Worm (Caenorhabditis elegans) whole organism, early embryonic: ENCODE measurements around the gene T04B2.3.

Source experiments
- B0310.2 ChIP-seq: sonication (generic microtip); optimal IDR thresholded peaks from 2 replicates; lab custom pipeline; 2016; ENCODE audit warnings: mild to moderate bottlenecking, missing genetic modification characterization, missing compliant biosample characterization
- F13C5.2 ChIP-seq: sonication (generic microtip); optimal IDR thresholded peaks from 2 replicates; lab custom pipeline; 2017; ENCODE audit warnings: mild to moderate bottlenecking, missing genetic modification characterization, inconsistent platforms, missing compliant biosample characterization
- aly-1 ChIP-seq: sonication (generic microtip); optimal IDR thresholded peaks from 2 replicates; lab custom pipeline; 2016; ENCODE audit warnings: missing genetic modification characterization, missing compliant biosample characterization
- ama-1 ChIP-seq: fragments of 150-350 bp; optimal IDR thresholded peaks from 2 replicates; lab custom pipeline; 2014
- ceh-13 ChIP-seq: fragments of 200-800 bp; sonication (Bioruptor generic); optimal IDR thresholded peaks from 2 replicates; lab custom pipeline; 2018; ENCODE audit warnings: mild to moderate bottlenecking, missing genetic modification characterization, missing compliant biosample characterization
- ceh-36 ChIP-seq: sonication (generic microtip); optimal IDR thresholded peaks from 2 replicates; lab custom pipeline; 2016; ENCODE audit warnings: missing genetic modification characterization, inconsistent platforms, missing compliant biosample characterization
- ets-7 ChIP-seq: sonication (generic microtip); optimal IDR thresholded peaks from 2 replicates; lab custom pipeline; 2016; ENCODE audit warnings: missing genotype, missing genetic modification characterization, missing compliant biosample characterization
- flt-1 ChIP-seq: fragments of 200-800 bp; sonication (Bioruptor generic); IDR thresholded peaks from 2 replicates; pipeline ENCODE4 v1.3.6; 2022; ENCODE audit warnings: missing genetic modification characterization, missing compliant biosample characterization
- hmbx-1 ChIP-seq: sonication (generic microtip); optimal IDR thresholded peaks from 2 replicates; lab custom pipeline; 2016; ENCODE audit warnings: mild to moderate bottlenecking, missing genetic modification characterization, missing compliant biosample characterization
- hmg-4 ChIP-seq: fragments of 200-800 bp; sonication (Bioruptor generic); optimal IDR thresholded peaks from 2 replicates; lab custom pipeline; 2018; ENCODE audit warnings: mild to moderate bottlenecking, missing genetic modification characterization, missing compliant biosample characterization
- hnd-1 ChIP-seq: sonication (generic microtip); optimal IDR thresholded peaks from 2 replicates; lab custom pipeline; 2016; ENCODE audit warnings: missing genetic modification characterization, missing compliant biosample characterization
- pes-1 ChIP-seq: fragments of 200-800 bp; sonication (Bioruptor generic); IDR thresholded peaks from 2 replicates; pipeline ENCODE4 v1.3.6; 2022; ENCODE audit warnings: missing genetic modification reagents, missing genetic modification characterization, missing compliant biosample characterization
- scrt-1 ChIP-seq: fragments of 200-800 bp; sonication (Bioruptor generic); IDR thresholded peaks from 2 replicates; pipeline ENCODE4 v1.3.6; 2022; ENCODE audit warnings: missing genetic modification characterization, missing compliant biosample characterization
- sea-1 ChIP-seq: fragments of 200-800 bp; sonication (Bioruptor generic); conservative IDR thresholded peaks from 2 replicates; pipeline ENCODE4 v1.3.6; 2022; ENCODE audit warnings: missing genetic modification characterization, missing compliant biosample characterization
- tbx-11 ChIP-seq: fragments of 200-800 bp; sonication (Bioruptor generic); IDR thresholded peaks from 2 replicates; pipeline ENCODE4 v1.3.6; 2022; ENCODE audit warnings: missing genetic modification characterization, missing compliant biosample characterization
- tbx-37 ChIP-seq: fragments of 200-800 bp; sonication (Bioruptor generic); conservative IDR thresholded peaks from 2 replicates; pipeline ENCODE4 v1.3.6; 2022; ENCODE audit warnings: missing genetic modification reagents, missing genetic modification characterization, missing compliant biosample characterization
- tra-4 ChIP-seq: sonication (generic microtip); optimal IDR thresholded peaks from 2 replicates; lab custom pipeline; 2017; ENCODE audit warnings: missing genetic modification characterization, missing compliant biosample characterization

Gene T04B2.3

ce11 chrIV:10036966-10037365, 10.2 kb upstream of the T04B2.3 start, which contains the start of gene F44D12.10:
Gene F44D12.10, minus strand, starts transcription at chrIV:10037066.
- no peak for TF ChIP-seq hmbx-1 (tag; lab: Kevin White, UChicago)
- no peak for TF ChIP-seq ets-7 (tag; lab: Kevin White, UChicago)
- no peak for TF ChIP-seq B0310.2 (tag; lab: Kevin White, UChicago)
- TF ChIP-seq aly-1 (tag; lab: Kevin White, UChicago): no peak
- no peak for TF ChIP-seq hmg-4 (GFP tag; lab: Kevin White, UChicago)
- no peak for TF ChIP-seq pes-1 (GFP tag; lab: Robert Waterston, UW)
- no peak for TF ChIP-seq tra-4 (tag; lab: Kevin White, UChicago)
- no peak for TF ChIP-seq sea-1 (GFP tag; lab: Robert Waterston, UW)
- no peak for TF ChIP-seq ceh-36 (tag; lab: Kevin White, UChicago)
- no peak for TF ChIP-seq scrt-1 (GFP tag; lab: Robert Waterston, UW)
- no peak for TF ChIP-seq F13C5.2 (tag; lab: Kevin White, UChicago)
- TF ChIP-seq ceh-13 (GFP tag; lab: Kevin White, UChicago): no peak

ce11 chrIV:10040803-10041202, 6.4 kb upstream of the T04B2.3 start, which contains the start of gene dhs-31:
Gene dhs-31, minus strand, starts transcription at chrIV:10040903.
- TF ChIP-seq sea-1 (GFP tag; lab: Robert Waterston, UW): no peak
- no peak for TF ChIP-seq tbx-37 (GFP tag; lab: Robert Waterston, UW)
- no peak for TF ChIP-seq ama-1 (lab: Kevin White, UChicago)
- TF ChIP-seq aly-1 (tag; lab: Kevin White, UChicago): no peak
- no peak for TF ChIP-seq tbx-11 (GFP tag; lab: Robert Waterston, UW)

- TF ChIP-seq tbx-37 (GFP tag; lab: Robert Waterston, UW) (no peak), tra-4 (tag; lab: Kevin White, UChicago) (no peak), flt-1 (no peak), ets-7 (tag; lab: Kevin White, UChicago) (no peak), hmbx-1 (tag; lab: Kevin White, UChicago) (no peak), ceh-36 (tag; lab: Kevin White, UChicago) (no peak), sea-1 (GFP tag; lab: Robert Waterston, UW) (no peak), ama-1 (lab: Kevin White, UChicago) (no peak), scrt-1 (GFP tag; lab: Robert Waterston, UW) (no peak), hnd-1 (tag; lab: Kevin White, UChicago) (no peak), B0310.2 (tag; lab: Kevin White, UChicago) (no peak), aly-1 (tag; lab: Kevin White, UChicago) (no peak), F13C5.2 (tag; lab: Kevin White, UChicago) (no peak), hmg-4 (GFP tag; lab: Kevin White, UChicago) (no peak), tbx-11 (GFP tag; lab: Robert Waterston, UW) (no peak), pes-1 (GFP tag; lab: Robert Waterston, UW) (no peak)
Observed at ce11 chrIV:10042881-10043280, 4.3 kb upstream of the T04B2.3 start, which contains the start of gene frk-1. Gene frk-1, plus strand, starts transcription at chrIV:10043181.

- TF ChIP-seq aly-1 (tag; lab: Kevin White, UChicago) (no peak), hmg-4 (GFP tag; lab: Kevin White, UChicago) (no peak), flt-1 (no peak), tbx-11 (GFP tag; lab: Robert Waterston, UW) (no peak), ama-1 (lab: Kevin White, UChicago) (no peak), hmbx-1 (tag; lab: Kevin White, UChicago) (no peak), sea-1 (GFP tag; lab: Robert Waterston, UW) (no peak), pes-1 (GFP tag; lab: Robert Waterston, UW) (no peak), ceh-13 (GFP tag; lab: Kevin White, UChicago) (no peak), F13C5.2 (tag; lab: Kevin White, UChicago) (no peak), ets-7 (tag; lab: Kevin White, UChicago) (no peak), hnd-1 (tag; lab: Kevin White, UChicago) (no peak), ceh-36 (tag; lab: Kevin White, UChicago) (no peak), scrt-1 (GFP tag; lab: Robert Waterston, UW) (no peak), tbx-37 (GFP tag; lab: Robert Waterston, UW) (no peak)
Observed at ce11 chrIV:10046005-10046404, 1.2 kb upstream of the T04B2.3 start.

DNA sequence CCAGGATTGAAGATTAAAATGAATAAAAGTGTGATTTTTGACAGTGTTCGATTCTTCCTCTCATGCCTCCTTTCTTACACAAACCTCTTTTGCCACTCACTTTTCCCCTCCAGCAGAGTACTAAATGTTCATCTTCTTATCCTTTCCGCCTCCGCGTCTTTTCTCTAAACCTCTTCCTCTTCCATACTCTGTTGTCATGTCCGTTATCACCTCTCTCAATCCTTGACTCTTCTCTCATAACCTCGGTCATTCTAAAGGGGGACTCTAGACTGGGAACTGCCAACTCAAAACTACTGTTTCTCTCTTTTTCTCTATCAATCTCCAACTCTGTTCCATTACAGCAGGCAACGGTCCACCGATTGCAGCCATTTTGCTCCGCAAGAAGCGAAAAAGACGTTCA, 1.1 kb downstream of the T04B2.3 start:
- no peak for TF ChIP-seq pes-1 (GFP tag; lab: Robert Waterston, UW)
- TF ChIP-seq hnd-1 (tag; lab: Kevin White, UChicago): no peak
- TF ChIP-seq ceh-36 (tag; lab: Kevin White, UChicago): no peak
- no peak for TF ChIP-seq ama-1 (lab: Kevin White, UChicago)
- TF ChIP-seq flt-1: no peak
- TF ChIP-seq ceh-13 (GFP tag; lab: Kevin White, UChicago): no peak
- no peak for TF ChIP-seq sea-1 (GFP tag; lab: Robert Waterston, UW)
- TF ChIP-seq tra-4 (tag; lab: Kevin White, UChicago): no peak
- no peak for TF ChIP-seq tbx-11 (GFP tag; lab: Robert Waterston, UW)
- no peak for TF ChIP-seq F13C5.2 (tag; lab: Kevin White, UChicago)
- no peak for TF ChIP-seq ets-7 (tag; lab: Kevin White, UChicago)
- TF ChIP-seq B0310.2 (tag; lab: Kevin White, UChicago): no peak
- TF ChIP-seq hmbx-1 (tag; lab: Kevin White, UChicago): no peak
- no peak for TF ChIP-seq aly-1 (tag; lab: Kevin White, UChicago)

- no peak for TF ChIP-seq tbx-37 (GFP tag; lab: Robert Waterston, UW)
- TF ChIP-seq tra-4 (tag; lab: Kevin White, UChicago): no peak
- TF ChIP-seq F13C5.2 (tag; lab: Kevin White, UChicago): no peak
Observed at ce11 chrIV:10051088-10051487, 3.9 kb downstream of the T04B2.3 start, which contains the start of gene T04B2.8. Gene T04B2.8, minus strand, starts transcription at chrIV:10051188.

DNA sequence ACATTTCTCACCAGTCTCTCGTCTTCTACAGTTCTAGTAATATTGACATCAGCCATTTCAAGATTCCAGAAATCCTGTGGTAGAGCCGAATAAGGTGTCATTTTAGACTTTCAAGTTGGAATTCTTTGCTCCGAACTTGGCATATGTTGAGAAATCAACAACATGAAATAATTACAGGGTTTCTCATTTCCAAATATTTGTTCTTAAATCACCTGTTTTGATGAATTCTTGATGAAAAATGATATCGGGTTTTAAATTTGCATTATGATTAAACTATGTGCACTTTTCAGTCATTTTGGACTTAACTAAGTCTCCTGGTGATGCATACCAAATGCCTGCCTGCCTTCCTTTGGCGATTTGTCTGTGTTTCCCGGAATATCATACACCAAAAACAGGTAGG, 6.3 kb downstream of the T04B2.3 start, which contains the start of gene srv-12:
TSS of gene srv-12 (minus strand) at position 101 of the 400 bp plus-strand sequence.
- TF ChIP-seq scrt-1 (GFP tag; lab: Robert Waterston, UW): no peak
- no peak for TF ChIP-seq aly-1 (tag; lab: Kevin White, UChicago)
- no peak for TF ChIP-seq hnd-1 (tag; lab: Kevin White, UChicago)
- TF ChIP-seq ama-1 (lab: Kevin White, UChicago): no peak
- TF ChIP-seq ets-7 (tag; lab: Kevin White, UChicago): no peak
- no peak for TF ChIP-seq ceh-13 (GFP tag; lab: Kevin White, UChicago)
- TF ChIP-seq tbx-37 (GFP tag; lab: Robert Waterston, UW): no peak
- TF ChIP-seq sea-1 (GFP tag; lab: Robert Waterston, UW): no peak
- TF ChIP-seq tra-4 (tag; lab: Kevin White, UChicago): no peak
